Fruit fly (Drosophila melanogaster): ENCODE measurements around the gene CG14273.

CG14273 gene

dm6 chr2L:8364006-8364956, 21.8 kb downstream of the CG14273 start, which contains the start of the genes RpS13 and CSN8:
Gene RpS13, minus strand, starts transcription at chr2L:8364662.
Gene CSN8, plus strand, starts transcription at chr2L:8364855.
- TF ChIP-seq toe (GFP tag; optimal IDR thresholded peaks at IDR 0.05) = peak; percentile 54
- no peak for TF ChIP-seq CG7045 (GFP tag; optimal IDR thresholded peaks at IDR 0.05)
- TF ChIP-seq Hr96 (GFP tag; optimal IDR thresholded peaks at IDR 0.05) = peak; percentile 19
- TF ChIP-seq tj (GFP tag; optimal IDR thresholded peaks at IDR 0.05) = no peak
- TF ChIP-seq kay (GFP tag; ENCODE audit: borderline replicate concordance) = no peak
- TF ChIP-seq CG14711 (tag; optimal IDR thresholded peaks at IDR 0.05) = peak; percentile 72
- peak; percentile 96 for TF ChIP-seq Mnt (GFP tag; optimal IDR thresholded peaks at IDR 0.05)
- TF ChIP-seq CG12768 (GFP tag; optimal IDR thresholded peaks at IDR 0.05) = no peak
- peak; percentile 46 for TF ChIP-seq CG7101 (tag; optimal IDR thresholded peaks at IDR 0.05)
- no peak for TF ChIP-seq Crg-1 (GFP tag; optimal IDR thresholded peaks at IDR 0.05)
- TF ChIP-seq pad (GFP tag; optimal IDR thresholded peaks at IDR 0.05) = peak; percentile 37
- peak; percentile 28 for TF ChIP-seq CG1620 (GFP tag; optimal IDR thresholded peaks at IDR 0.05)
- TF ChIP-seq CG11617 (GFP tag; optimal IDR thresholded peaks at IDR 0.05) = peak; percentile 46
- TF ChIP-seq cnc (optimal IDR thresholded peaks at IDR 0.05) = no peak
- no peak for TF ChIP-seq Clk (GFP tag; optimal IDR thresholded peaks at IDR 0.05)
- peak; percentile 51 for TF ChIP-seq bab1 (GFP tag; optimal IDR thresholded peaks at IDR 0.05)
- peak; percentile 37 for TF ChIP-seq cic (GFP tag; optimal IDR thresholded peaks at IDR 0.05)
- TF ChIP-seq CG5204 (GFP tag; optimal IDR thresholded peaks at IDR 0.05) = no peak

DNA sequence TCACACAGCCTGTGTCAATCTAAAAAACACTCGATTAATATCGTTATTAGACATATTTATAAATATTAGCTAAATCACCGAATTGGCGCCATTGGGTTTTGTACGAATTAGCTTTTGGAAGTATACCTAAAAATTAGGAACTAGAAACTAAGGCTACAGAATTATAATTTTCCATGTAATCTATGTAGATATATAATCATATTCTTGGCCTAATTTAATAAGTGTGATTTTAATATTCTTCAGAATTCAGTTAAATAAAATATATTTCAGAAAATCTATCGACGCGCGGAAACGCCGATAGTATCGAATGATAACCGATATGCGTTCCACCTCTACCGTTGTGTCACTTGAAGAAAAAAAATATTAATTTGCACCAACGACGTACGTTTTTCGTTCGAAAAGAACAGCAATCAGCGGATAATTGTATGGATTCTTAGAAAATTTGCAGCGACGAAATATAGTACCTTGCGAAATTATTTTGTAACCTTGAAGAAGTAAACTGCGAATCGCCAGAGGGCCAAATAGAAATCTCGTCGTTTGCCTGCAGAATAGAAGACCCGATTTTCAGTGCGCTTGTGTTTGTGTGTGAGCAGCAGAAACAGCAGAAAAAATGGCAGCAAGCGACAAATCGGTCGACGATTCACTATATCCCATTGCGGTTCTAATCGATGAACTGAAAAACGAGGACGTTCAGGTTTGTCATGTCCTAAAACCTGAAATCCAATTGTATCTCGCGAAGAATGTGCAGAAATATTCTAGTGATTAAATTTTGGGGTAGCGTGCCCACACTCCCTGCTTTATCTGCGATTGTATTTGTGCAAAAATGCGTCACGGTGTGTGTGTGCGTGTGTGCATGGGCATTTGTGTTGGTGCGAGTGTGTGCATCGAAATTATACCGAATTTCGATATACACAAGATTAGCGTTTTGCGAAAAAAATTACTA, 23.5 kb downstream of the CG14273 start, which contains the start of gene Pp2A-29B:
Gene Pp2A-29B, plus strand, starts transcription at position 338 of the 943 bp plus-strand sequence.
- TF ChIP-seq CG5204 (GFP tag; optimal IDR thresholded peaks at IDR 0.05) (no peak), CG7101 (tag; optimal IDR thresholded peaks at IDR 0.05) (peak; percentile 45), CG12768 (GFP tag; optimal IDR thresholded peaks at IDR 0.05) (no peak), pad (GFP tag; optimal IDR thresholded peaks at IDR 0.05) (peak; percentile 27), Mnt (GFP tag; optimal IDR thresholded peaks at IDR 0.05) (peak; percentile 45), bab1 (GFP tag; optimal IDR thresholded peaks at IDR 0.05) (no peak), tj (GFP tag; optimal IDR thresholded peaks at IDR 0.05) (peak; percentile 34), cnc (optimal IDR thresholded peaks at IDR 0.05) (no peak), CG14711 (tag; optimal IDR thresholded peaks at IDR 0.05) (peak; percentile 10), CG7045 (GFP tag; optimal IDR thresholded peaks at IDR 0.05) (no peak), CG33017 (tag; optimal IDR thresholded peaks at IDR 0.05) (peak; percentile 25), kay (GFP tag; ENCODE audit: borderline replicate concordance) (peak; percentile 66), cic (GFP tag; optimal IDR thresholded peaks at IDR 0.05) (peak; percentile 70), CG11617 (GFP tag; optimal IDR thresholded peaks at IDR 0.05) (peak; percentile 37), Clk (GFP tag; optimal IDR thresholded peaks at IDR 0.05) (no peak), toe (GFP tag; optimal IDR thresholded peaks at IDR 0.05) (peak; percentile 86), Hr96 (GFP tag; optimal IDR thresholded peaks at IDR 0.05) (peak; percentile 45), Crg-1 (GFP tag; optimal IDR thresholded peaks at IDR 0.05) (peak; percentile 72), CG1620 (GFP tag; optimal IDR thresholded peaks at IDR 0.05) (peak; percentile 60), ovo (GFP tag; optimal IDR thresholded peaks at IDR 0.05) (peak; percentile 58)

DNA sequence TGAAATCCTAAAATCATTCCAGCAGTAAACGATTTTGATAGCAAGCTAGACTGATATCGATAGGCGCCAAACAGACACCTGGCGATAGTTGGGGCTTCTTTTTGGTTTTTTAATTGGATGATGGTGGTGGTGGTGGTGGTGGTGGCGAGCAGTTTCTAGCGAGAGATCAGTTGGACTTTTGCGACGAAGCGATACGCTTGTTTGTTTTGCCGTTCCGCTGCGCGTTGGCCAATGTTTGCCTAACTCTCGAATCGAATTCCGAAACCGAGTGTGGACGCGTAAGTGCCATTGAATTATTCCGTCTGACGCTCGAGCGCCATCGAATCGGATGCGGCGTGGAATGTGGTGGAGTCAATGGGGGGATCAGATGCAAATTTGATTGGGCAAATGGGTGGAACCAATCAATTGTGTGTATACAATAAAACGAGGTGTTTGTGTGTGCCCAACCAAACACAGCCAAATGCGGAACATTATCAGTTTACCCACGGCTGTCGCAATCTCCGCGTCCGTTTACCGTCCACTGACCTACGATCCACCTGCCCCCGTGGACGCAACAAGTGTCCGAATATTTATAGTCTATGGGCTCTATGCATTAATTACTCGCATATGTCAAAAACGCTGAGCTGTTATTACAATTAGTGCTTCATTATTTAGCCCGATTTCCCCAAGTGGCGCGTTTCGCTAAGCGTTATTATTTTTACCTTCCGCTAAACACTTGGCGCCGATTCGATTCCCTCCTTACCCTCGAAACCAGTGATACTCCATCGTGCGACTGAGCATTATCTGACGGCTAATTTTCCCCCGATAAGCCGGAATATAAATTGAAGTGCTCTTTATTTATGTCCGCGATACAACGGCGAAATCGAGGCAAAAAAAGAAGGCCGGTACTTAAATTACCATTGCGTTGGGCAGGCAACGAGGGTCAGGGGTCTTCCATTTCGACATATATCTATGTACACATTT, 28.1 kb downstream of the CG14273 start, which contains the start of gene CG17292:
Gene CG17292, plus strand, starts transcription at position 91 of the 963 bp plus-strand sequence.
- peak; percentile 70 for TF ChIP-seq CG11617 (GFP tag; optimal IDR thresholded peaks at IDR 0.05)
- peak; percentile 72 for TF ChIP-seq tj (GFP tag; optimal IDR thresholded peaks at IDR 0.05)
- TF ChIP-seq pad (GFP tag; optimal IDR thresholded peaks at IDR 0.05) = peak; percentile 52
- peak; percentile 37 for TF ChIP-seq Crg-1 (GFP tag; optimal IDR thresholded peaks at IDR 0.05)
- peak; percentile 49 for TF ChIP-seq CG1620 (GFP tag; optimal IDR thresholded peaks at IDR 0.05)
- no peak for TF ChIP-seq cnc (optimal IDR thresholded peaks at IDR 0.05)
- peak; percentile 58 for TF ChIP-seq ovo (GFP tag; optimal IDR thresholded peaks at IDR 0.05)
- peak; percentile 79 for TF ChIP-seq CG12768 (GFP tag; optimal IDR thresholded peaks at IDR 0.05)
- no peak for TF ChIP-seq CG7045 (GFP tag; optimal IDR thresholded peaks at IDR 0.05)
- peak; percentile 17 for TF ChIP-seq CG14711 (tag; optimal IDR thresholded peaks at IDR 0.05)
- peak; percentile 90 for TF ChIP-seq cic (GFP tag; optimal IDR thresholded peaks at IDR 0.05)
- TF ChIP-seq CG5204 (GFP tag; optimal IDR thresholded peaks at IDR 0.05) = no peak
- no peak for TF ChIP-seq Hr96 (GFP tag; optimal IDR thresholded peaks at IDR 0.05)
- peak; percentile 65 for TF ChIP-seq CG7101 (tag; optimal IDR thresholded peaks at IDR 0.05)
- peak; percentile 42 for TF ChIP-seq Clk (GFP tag; optimal IDR thresholded peaks at IDR 0.05)
- no peak for TF ChIP-seq kay (GFP tag; ENCODE audit: borderline replicate concordance)
- peak; percentile 81 for TF ChIP-seq Mnt (GFP tag; optimal IDR thresholded peaks at IDR 0.05)
- TF ChIP-seq CG33017 (tag; optimal IDR thresholded peaks at IDR 0.05) = peak; percentile 62
- peak; percentile 88 for TF ChIP-seq bab1 (GFP tag; optimal IDR thresholded peaks at IDR 0.05)
- TF ChIP-seq toe (GFP tag; optimal IDR thresholded peaks at IDR 0.05) = peak; percentile 62
